Worm (Caenorhabditis elegans) whole organism, L4 larva: Measurements from ENCODE around the gene sly-1.

Source experiments
- D1046.2 ChIP-seq: fragments of 200-800 bp; sonication (Bioruptor generic); IDR thresholded peaks from 2 replicates; pipeline ENCODE4 v1.3.6; 2022; ENCODE audit warnings: missing genetic modification characterization, missing compliant biosample characterization
- F10B5.3 ChIP-seq: sonication (generic microtip); optimal IDR thresholded peaks from 2 replicates; lab custom pipeline; 2016; ENCODE audit warnings: mild to moderate bottlenecking, missing genetic modification characterization, missing compliant biosample characterization
- F26F4.8 ChIP-seq: fragments of 200-800 bp; sonication (Bioruptor generic); conservative IDR thresholded peaks from 2 replicates; pipeline ENCODE4 v1.3.6; 2022; ENCODE audit warnings: missing genetic modification characterization, missing compliant biosample characterization
- F37D6.2 ChIP-seq: sonication (generic microtip); optimal IDR thresholded peaks from 2 replicates; lab custom pipeline; 2016; ENCODE audit warnings: mild to moderate bottlenecking, missing genetic modification characterization, missing compliant biosample characterization
- F44E2.7 ChIP-seq: fragments of 200-800 bp; sonication (Bioruptor generic); IDR thresholded peaks from 2 replicates; pipeline ENCODE4 v2.1.2; 2022; ENCODE audit warnings: missing genetic modification characterization, missing compliant biosample characterization
- F49E8.2 ChIP-seq: sonication (generic microtip); optimal IDR thresholded peaks from 2 replicates; lab custom pipeline; 2016; ENCODE audit warnings: missing compliant biosample characterization, mild to moderate bottlenecking, missing genetic modification characterization, borderline replicate concordance
- T20F7.1 ChIP-seq: fragments of 200-800 bp; sonication (Bioruptor generic); optimal IDR thresholded peaks from 2 replicates; lab custom pipeline; 2018; ENCODE audit warnings: mild to moderate bottlenecking, missing genetic modification characterization, missing compliant biosample characterization
- Y105C5A.15 ChIP-seq: fragments of 200-800 bp; sonication (Bioruptor generic); IDR thresholded peaks from 2 replicates; pipeline ENCODE4 v1.3.6; 2022; ENCODE audit warnings: missing genetic modification characterization, missing compliant biosample characterization
- Y48G9A.11 ChIP-seq: fragments of 200-800 bp; sonication (Bioruptor generic); IDR thresholded peaks from 2 replicates; pipeline ENCODE4 v1.3.6; 2022; ENCODE audit warnings: missing genetic modification reagents, missing genetic modification characterization, missing compliant biosample characterization
- Y75B8A.6 ChIP-seq: fragments of 200-800 bp; sonication (Bioruptor generic); IDR thresholded peaks from 2 replicates; pipeline ENCODE4 v1.3.6; 2022; ENCODE audit warnings: missing genetic modification reagents, missing genetic modification characterization, missing compliant biosample characterization
- ZK337.2 ChIP-seq: fragments of 200-800 bp; sonication (Bioruptor generic); IDR thresholded peaks from 2 replicates; pipeline ENCODE4 v1.3.6; 2022; ENCODE audit warnings: missing genetic modification reagents, missing genetic modification characterization, missing compliant biosample characterization
- ZK546.5 ChIP-seq, 2 experiments: sonication (generic microtip); optimal IDR thresholded peaks; 2 replicates each; lab custom pipeline; 2017; ENCODE audit warnings: missing biosample characterization in 2 of 2, missing genetic modification characterization in 2 of 2
- aha-1 ChIP-seq: fragments of 150-350 bp; peaks from one replicate; lab custom pipeline; 2014; ENCODE audit warnings: missing biosample characterization, missing genetic modification characterization
- ama-1 ChIP-seq: fragments of 150-350 bp; optimal IDR thresholded peaks from 2 replicates; lab custom pipeline; 2014; ENCODE audit warnings: inconsistent platforms, mixed read lengths
- ceh-28 ChIP-seq: fragments of 150-350 bp; optimal IDR thresholded peaks from 2 replicates; lab custom pipeline; 2014; ENCODE audit warnings: missing biosample characterization, missing genetic modification reagents, missing genetic modification characterization
- ceh-44 ChIP-seq: fragments of 200-800 bp; sonication (Bioruptor generic); IDR thresholded peaks from 2 replicates; pipeline ENCODE4 v1.3.6; 2022; ENCODE audit warnings: missing genetic modification reagents, missing genetic modification characterization, missing compliant biosample characterization
- ces-1 ChIP-seq: fragments of 150-350 bp; sonication (generic microtip); optimal IDR thresholded peaks from 4 replicates; lab custom pipeline; 2014; ENCODE audit warnings: missing biosample characterization, missing genetic modification reagents, missing genetic modification characterization
- ctbp-1 ChIP-seq: fragments of 200-800 bp; sonication (Bioruptor generic); IDR thresholded peaks from 2 replicates; pipeline ENCODE4 v1.3.6; 2022; ENCODE audit warnings: missing genetic modification reagents, missing genetic modification characterization, missing compliant biosample characterization
- daf-16 ChIP-seq, 3 experiments: sonication (generic microtip); optimal IDR thresholded peaks; 2 replicates each; lab custom pipeline; 2016 to 2017; ENCODE audit warnings: missing genetic modification characterization in 3 of 3, missing genetic modification reagents in 3 of 3, mild to moderate bottlenecking in 2 of 3, missing compliant biosample characterization in 2 of 3, missing biosample characterization in 1 of 3, moderate library complexity in 1 of 3
- daf-19 ChIP-seq: fragments of 200-800 bp; sonication (Bioruptor generic); conservative IDR thresholded peaks from 2 replicates; pipeline ENCODE4 v1.3.6; 2022; ENCODE audit warnings: missing genetic modification characterization, missing compliant biosample characterization
- daf-8 ChIP-seq: fragments of 200-800 bp; sonication (Bioruptor generic); IDR thresholded peaks from 2 replicates; pipeline ENCODE4 v1.3.6; 2022; ENCODE audit warnings: missing genetic modification characterization, missing compliant biosample characterization
- dmd-8 ChIP-seq: fragments of 200-800 bp; sonication (Bioruptor generic); IDR thresholded peaks from 2 replicates; pipeline ENCODE4 v1.3.6; 2022; ENCODE audit warnings: missing genetic modification characterization, missing compliant biosample characterization
- duxl-1 ChIP-seq: sonication (generic microtip); optimal IDR thresholded peaks from 2 replicates; lab custom pipeline; 2016; ENCODE audit warnings: mild to moderate bottlenecking, missing genetic modification characterization, moderate library complexity, missing compliant biosample characterization; ENCODE audit not compliant: poor library complexity
- fkh-10 ChIP-seq: fragments of 150-350 bp; optimal IDR thresholded peaks from 2 replicates; lab custom pipeline; 2014; ENCODE audit warnings: missing biosample characterization, missing genetic modification reagents, missing genetic modification characterization
- jun-1 ChIP-seq: fragments of 150-350 bp; optimal IDR thresholded peaks from 2 replicates; lab custom pipeline; 2014; ENCODE audit warnings: missing biosample characterization, missing genetic modification reagents, missing genetic modification characterization
- lin-15B ChIP-seq: fragments of 150-350 bp; sonication (generic microtip); optimal IDR thresholded peaks from 3 replicates; lab custom pipeline; 2014; ENCODE audit warnings: missing biosample characterization, missing genetic modification characterization
- lin-38 ChIP-seq: fragments of 200-800 bp; sonication (Bioruptor generic); IDR thresholded peaks from 2 replicates; pipeline ENCODE4 v1.3.6; 2022; ENCODE audit warnings: missing genetic modification reagents, missing genetic modification characterization, missing compliant biosample characterization
- madf-5 ChIP-seq, 2 experiments: fragments of 200-800 bp; sonication (Bioruptor generic); IDR thresholded peaks; 2 replicates each; pipeline ENCODE4 v1.3.6; 2022; ENCODE audit warnings: missing compliant biosample characterization in 2 of 2, missing genetic modification characterization in 2 of 2
- madf-9 ChIP-seq: fragments of 200-800 bp; sonication (Bioruptor generic); conservative IDR thresholded peaks from 2 replicates; pipeline ENCODE4 v1.3.6; 2022; ENCODE audit warnings: missing genetic modification reagents, missing genetic modification characterization, missing compliant biosample characterization
- mdl-1 ChIP-seq, 2 experiments: fragments of 150-350 bp in 1 of 2; sonication (generic microtip) in 1 of 2; optimal IDR thresholded peaks; 2 replicates each; lab custom pipeline; 2014 to 2017; ENCODE audit warnings: missing biosample characterization in 2 of 2, missing genetic modification characterization in 2 of 2
- mep-1 ChIP-seq: fragments of 150-350 bp; sonication (generic microtip); optimal IDR thresholded peaks from 3 replicates; lab custom pipeline; 2014; ENCODE audit warnings: missing biosample characterization, missing genetic modification characterization
- nhr-102 ChIP-seq: sonication (generic microtip); optimal IDR thresholded peaks from 2 replicates; lab custom pipeline; 2016; ENCODE audit warnings: mild to moderate bottlenecking, missing genetic modification characterization, moderate library complexity, missing compliant biosample characterization
- nhr-11 ChIP-seq: fragments of 150-350 bp; optimal IDR thresholded peaks from 2 replicates; lab custom pipeline; 2014; ENCODE audit warnings: missing biosample characterization, missing genetic modification characterization
- nhr-237 ChIP-seq: sonication (generic microtip); optimal IDR thresholded peaks from 2 replicates; lab custom pipeline; 2017; ENCODE audit warnings: missing biosample characterization, missing genetic modification characterization
- nhr-25 ChIP-seq: sonication (generic microtip); optimal IDR thresholded peaks from 2 replicates; lab custom pipeline; 2017; ENCODE audit warnings: missing genetic modification characterization, mild to moderate bottlenecking, missing compliant biosample characterization, antibody characterized with exemption, moderate library complexity, borderline replicate concordance; ENCODE audit not compliant: insufficient read depth
- nhr-28 ChIP-seq: fragments of 150-350 bp; optimal IDR thresholded peaks from 2 replicates; lab custom pipeline; 2014; ENCODE audit warnings: missing biosample characterization, missing genetic modification characterization
- nhr-41 ChIP-seq: fragments of 200-800 bp; sonication (Bioruptor generic); IDR thresholded peaks from 2 replicates; pipeline ENCODE4 v1.3.6; 2022; ENCODE audit warnings: missing genetic modification reagents, missing genetic modification characterization, missing compliant biosample characterization
- nhr-42 ChIP-seq: fragments of 200-800 bp; sonication (Bioruptor generic); IDR thresholded peaks from 2 replicates; pipeline ENCODE4 v1.3.6; 2022; ENCODE audit warnings: missing genetic modification characterization, missing compliant biosample characterization
- nhr-6 ChIP-seq: fragments of 150-350 bp; optimal IDR thresholded peaks from 2 replicates; lab custom pipeline; 2014; ENCODE audit warnings: missing biosample characterization, missing genetic modification characterization
- nhr-76 ChIP-seq: fragments of 150-350 bp; optimal IDR thresholded peaks from 2 replicates; lab custom pipeline; 2014; ENCODE audit warnings: missing biosample characterization, missing genetic modification characterization
- php-3 ChIP-seq: fragments of 200-800 bp; sonication (Bioruptor generic); IDR thresholded peaks from 2 replicates; pipeline ENCODE4 v1.3.6; 2022; ENCODE audit warnings: missing genetic modification reagents, missing genetic modification characterization, missing compliant biosample characterization
- saeg-2 ChIP-seq: fragments of 200-800 bp; sonication (Bioruptor generic); IDR thresholded peaks from 2 replicates; pipeline ENCODE4 v1.3.6; 2022; ENCODE audit warnings: missing genetic modification reagents, missing genetic modification characterization, missing compliant biosample characterization
- skn-1 ChIP-seq: fragments of 150-350 bp; optimal IDR thresholded peaks from 2 replicates; lab custom pipeline; 2014; ENCODE audit warnings: missing biosample characterization, missing genetic modification characterization
- snpc-1.2 ChIP-seq: fragments of 200-800 bp; sonication (Bioruptor generic); IDR thresholded peaks from 2 replicates; pipeline ENCODE4 v1.3.6; 2022; ENCODE audit warnings: missing genetic modification reagents, missing genetic modification characterization, missing compliant biosample characterization
- spr-1 ChIP-seq: sonication (generic microtip); optimal IDR thresholded peaks from 2 replicates; lab custom pipeline; 2016; ENCODE audit warnings: mild to moderate bottlenecking, missing genetic modification characterization, missing compliant biosample characterization
- tra-1 ChIP-seq: fragments of 200-800 bp; sonication (Bioruptor generic); IDR thresholded peaks from 2 replicates; pipeline ENCODE4 v1.3.6; 2022; ENCODE audit warnings: missing genetic modification reagents, missing genetic modification characterization, missing compliant biosample characterization
- unc-62 ChIP-seq, 3 experiments: fragments of 150-350 bp in 1 of 3; sonication (generic microtip); optimal IDR thresholded peaks in 2 of 3; peaks in 1 of 3; 1 replicate in 1 of 3; 2 replicates in 2 of 3; lab custom pipeline; 2014 to 2017; ENCODE audit warnings: missing biosample characterization in 3 of 3, missing genetic modification characterization in 3 of 3, missing genetic modification reagents in 3 of 3, missing genotype in 1 of 3
- vab-7 ChIP-seq: fragments of 200-800 bp; sonication (Bioruptor generic); IDR thresholded peaks from 2 replicates; pipeline ENCODE4 v1.3.6; 2022; ENCODE audit warnings: missing genetic modification reagents, missing genetic modification characterization, missing compliant biosample characterization
- zag-1 ChIP-seq: fragments of 150-350 bp; optimal IDR thresholded peaks from 2 replicates; lab custom pipeline; 2014; ENCODE audit warnings: missing biosample characterization, missing genetic modification characterization
- zfp-2 ChIP-seq: sonication (generic microtip); optimal IDR thresholded peaks from 2 replicates; lab custom pipeline; 2016; ENCODE audit warnings: mild to moderate bottlenecking, missing genetic modification characterization, missing compliant biosample characterization
- zip-2 ChIP-seq: fragments of 150-350 bp; optimal IDR thresholded peaks from 2 replicates; lab custom pipeline; 2014; ENCODE audit warnings: missing biosample characterization, missing genetic modification characterization
- ztf-7 ChIP-seq: fragments of 150-350 bp; optimal IDR thresholded peaks from 2 replicates; lab custom pipeline; 2014; ENCODE audit warnings: missing biosample characterization, missing genetic modification characterization

The sly-1 gene

ce11 chrIII:10533310-10533709, 26.5 kb downstream of the sly-1 start (continued):
- TF ChIP-seq vab-7 (GFP tag; lab: Robert Waterston, UW) (no peak), nhr-41 (GFP tag; lab: Robert Waterston, UW) (peak; percentile 11; the same call in 1 of the 2 replicates), fkh-10 (GFP tag; lab: Kevin White, UChicago) (no peak), zag-1 (tag; lab: Kevin White, UChicago) (no peak), F26F4.8 (no peak), nhr-6 (tag; lab: Kevin White, UChicago) (peak; percentile 58), jun-1 (peak; percentile 55), F10B5.3 (tag; lab: Kevin White, UChicago) (no peak), zip-2 (no peak), ces-1 (GFP tag; lab: Kevin White, UChicago) (no peak), duxl-1 (tag; lab: Kevin White, UChicago) (no peak), nhr-76 (tag; lab: Kevin White, UChicago) (no peak), ceh-28 (tag; lab: Kevin White, UChicago) (no peak), daf-8 (GFP tag; lab: Robert Waterston, UW) (no peak), dmd-8 (GFP tag; lab: Robert Waterston, UW) (no peak), Y105C5A.15 (GFP tag; lab: Robert Waterston, UW) (no peak), nhr-237 (tag; lab: Kevin White, UChicago) (no peak), zfp-2 (tag; lab: Kevin White, UChicago) (no peak), ztf-7 (tag; lab: Kevin White, UChicago) (peak; percentile 6), nhr-25 (tag; lab: Kevin White, UChicago) (no peak), Y48G9A.11 (GFP tag; lab: Robert Waterston, UW) (no peak), madf-9 (GFP tag; lab: Robert Waterston, UW) (no peak), spr-1 (no peak), nhr-102 (tag; lab: Kevin White, UChicago) (peak; percentile 44), lin-38 (GFP tag; lab: Robert Waterston, UW) (0 out of 2 replicates have a peak, but pooled peaks have one; percentile 8), D1046.2 (GFP tag; lab: Robert Waterston, UW) (no peak), nhr-42 (GFP tag; lab: Robert Waterston, UW) (no peak), F49E8.2 (tag; lab: Kevin White, UChicago) (no peak), mdl-1 (tag; optimal IDR thresholded peaks at IDR 0.05; lab: Kevin White, UChicago) (peak; percentile 10 to 85), php-3 (GFP tag; lab: Robert Waterston, UW) (peak; percentile 48), skn-1 (tag; lab: Kevin White, UChicago) (no peak), madf-5 (GFP tag; IDR thresholded peaks at IDR 0.05; lab: Robert Waterston, UW) (no peak), ZK337.2 (GFP tag; lab: Robert Waterston, UW) (no peak), ctbp-1 (GFP tag; lab: Robert Waterston, UW) (no peak), daf-19 (GFP tag; lab: Robert Waterston, UW) (no peak), nhr-28 (tag; lab: Kevin White, UChicago) (peak; percentile 94), Y75B8A.6 (no peak), ceh-44 (GFP tag; lab: Robert Waterston, UW) (no peak), ama-1 (no peak), lin-15B (tag; lab: Kevin White, UChicago) (no peak), aha-1 (tag; lab: Kevin White, UChicago) (no peak), F44E2.7 (GFP tag; lab: Robert Waterston, UW) (no peak), saeg-2 (GFP tag; lab: Robert Waterston, UW) (no peak), T20F7.1 (GFP tag; lab: Kevin White, UChicago) (no peak), ZK546.5 (tag; optimal IDR thresholded peaks at IDR 0.05; lab: Kevin White, UChicago) (no peak), snpc-1.2 (GFP tag; lab: Robert Waterston, UW) (no peak), nhr-11 (tag; lab: Kevin White, UChicago) (no peak), unc-62 (GFP tag; optimal IDR thresholded peaks at IDR 0.05 in 1 of 2; lab: Kevin White, UChicago) (peak; percentile 3 to 98), unc-62 (tag; optimal IDR thresholded peaks at IDR 0.05; lab: Kevin White, UChicago) (no peak), tra-1 (GFP tag; lab: Robert Waterston, UW) (peak; percentile 87), mep-1 (tag; lab: Kevin White, UChicago) (peak; percentile 55), daf-16 (GFP tag; optimal IDR thresholded peaks at IDR 0.05; lab: Kevin White, UChicago) (peak in 1 of 2 experiments; percentile 35), daf-16 (tag; optimal IDR thresholded peaks at IDR 0.05; lab: Kevin White, UChicago) (peak; percentile 87), F37D6.2 (tag; lab: Kevin White, UChicago) (no peak)
